Worm (Caenorhabditis elegans) whole organism, late embryonic: ENCODE results near the gene msp-32.

Source experiments
- Y22D7AL.16 ChIP-seq: sonication (generic microtip); optimal IDR thresholded peaks from 2 replicates; lab custom pipeline; 2016; ENCODE audit warnings: missing genetic modification characterization, missing compliant biosample characterization
- ama-1 ChIP-seq: fragments of 150-350 bp; optimal IDR thresholded peaks from 2 replicates; lab custom pipeline; 2014
- ceh-24 ChIP-seq: sonication (generic microtip); optimal IDR thresholded peaks from 2 replicates; lab custom pipeline; 2016; ENCODE audit warnings: mild to moderate bottlenecking, missing genetic modification characterization, missing compliant biosample characterization
- ceh-30 ChIP-seq: fragments of 150-350 bp; optimal IDR thresholded peaks from 2 replicates; lab custom pipeline; 2014; ENCODE audit warnings: missing biosample characterization, missing genetic modification characterization
- ceh-6 ChIP-seq: fragments of 200-800 bp; sonication (Bioruptor generic); optimal IDR thresholded peaks from 2 replicates; lab custom pipeline; 2018; ENCODE audit warnings: mild to moderate bottlenecking, missing genetic modification characterization, missing compliant biosample characterization
- dve-1 ChIP-seq: sonication (generic microtip); optimal IDR thresholded peaks from 2 replicates; lab custom pipeline; 2017; ENCODE audit warnings: antibody characterized with exemption, mild to moderate bottlenecking, missing genetic modification characterization, missing compliant biosample characterization
- ets-4 ChIP-seq: sonication (generic microtip); optimal IDR thresholded peaks from 2 replicates; lab custom pipeline; 2016; ENCODE audit warnings: missing genetic modification characterization, missing compliant biosample characterization
- lin-11 ChIP-seq: fragments of 200-800 bp; sonication (Bioruptor generic); optimal IDR thresholded peaks from 2 replicates; lab custom pipeline; 2018; ENCODE audit warnings: mild to moderate bottlenecking, missing genetic modification characterization, missing compliant biosample characterization
- nfya-1 ChIP-seq: sonication (generic microtip); optimal IDR thresholded peaks from 2 replicates; lab custom pipeline; 2017; ENCODE audit warnings: missing genetic modification characterization, mild to moderate bottlenecking, missing compliant biosample characterization, antibody characterized with exemption, moderate library complexity
- nhr-11 ChIP-seq: fragments of 150-350 bp; optimal IDR thresholded peaks from 2 replicates; lab custom pipeline; 2014; ENCODE audit warnings: missing biosample characterization, missing genetic modification characterization
- pat-9 ChIP-seq: fragments of 200-800 bp; sonication (Bioruptor generic); optimal IDR thresholded peaks from 2 replicates; lab custom pipeline; 2018; ENCODE audit warnings: mild to moderate bottlenecking, missing genetic modification characterization, moderate library complexity, missing compliant biosample characterization
- pha-4 ChIP-seq: fragments of 150-350 bp; optimal IDR thresholded peaks from 2 replicates; lab custom pipeline; 2018; ENCODE audit warnings: missing biosample characterization, missing genetic modification reagents, missing genetic modification characterization
- tbx-2 ChIP-seq: sonication (generic microtip); optimal IDR thresholded peaks from 2 replicates; lab custom pipeline; 2016; ENCODE audit warnings: missing genetic modification characterization, missing compliant biosample characterization

- no peak for TF ChIP-seq nfya-1 (tag; lab: Kevin White, UChicago)
- no peak for TF ChIP-seq ets-4 (tag; lab: Kevin White, UChicago)
- TF ChIP-seq ceh-6, result no peak
- no peak for TF ChIP-seq pat-9 (tag; lab: Kevin White, UChicago)
- TF ChIP-seq ceh-30 (tag; lab: Kevin White, UChicago), result no peak
- no peak for TF ChIP-seq dve-1
- TF ChIP-seq Y22D7AL.16, result no peak
- TF ChIP-seq pha-4 (tag; lab: Kevin White, UChicago), result no peak
- TF ChIP-seq lin-11 (tag; lab: Kevin White, UChicago), result no peak
- no peak for TF ChIP-seq tbx-2 (tag; lab: Kevin White, UChicago)
- TF ChIP-seq ama-1 (lab: Kevin White, UChicago), result no peak
- no peak for TF ChIP-seq nhr-11 (tag; lab: Kevin White, UChicago)
- TF ChIP-seq ceh-24 (tag; lab: Kevin White, UChicago), result no peak
Measured at ce11 chrII:4876091-4876490, 22.5 kb upstream of the msp-32 start, which contains the start of gene F11G11.13.
